Worm (Caenorhabditis elegans): ENCODE results near the gene srh-75.

The srh-75 gene

ce11 chrV:11065513-11065912 is 8.6 kb upstream of the srh-75 start, which contains the start of gene nlp-80:
Gene nlp-80, minus strand, starts transcription at chrV:11065613.
- TF ChIP-seq somi-1 (GFP tag; optimal IDR thresholded peaks at IDR 0.05) (no peak), C17E4.6 (GFP tag; IDR thresholded peaks at IDR 0.05) (no peak), ztf-3 (GFP tag; optimal IDR thresholded peaks at IDR 0.05) (no peak), K12H6.12 (tag; optimal IDR thresholded peaks at IDR 0.05) (no peak), F57C9.4 (tag; optimal IDR thresholded peaks at IDR 0.05) (no peak), F37B4.10 (GFP tag; IDR thresholded peaks at IDR 0.05) (no peak)

DNA sequence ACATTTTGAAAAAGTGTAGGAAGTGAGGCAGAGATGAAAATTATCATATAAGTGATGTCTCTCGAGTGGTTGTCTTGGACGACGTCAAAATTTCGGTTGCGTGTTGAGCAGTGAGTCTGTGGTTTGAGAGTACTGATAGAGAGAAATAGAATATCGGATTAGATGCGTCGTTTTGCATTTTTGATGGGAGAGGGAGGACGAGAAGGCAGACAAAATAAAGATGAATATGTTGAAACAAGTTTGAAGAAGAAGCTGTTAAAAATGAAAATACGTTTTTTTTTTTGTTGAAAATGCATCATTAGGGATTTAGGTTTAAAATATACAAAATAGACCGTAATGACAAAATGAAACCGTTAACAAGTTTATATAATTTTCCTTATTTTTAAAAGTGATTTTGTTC is 6.2 kb upstream of the srh-75 start, which contains the start of gene T04C12.9:
T04C12.9 (minus strand) TSS at position 101 of the 400 bp plus-strand sequence.
- TF ChIP-seq ceh-27 (GFP tag; optimal IDR thresholded peaks at IDR 0.05) (no peak), let-526 (GFP tag; IDR thresholded peaks at IDR 0.05) (no peak), F55B11.4 (tag; optimal IDR thresholded peaks at IDR 0.05; ENCODE audit: borderline replicate concordance, insufficient read depth) (no peak), ceh-100 (GFP tag; IDR thresholded peaks at IDR 0.05) (no peak), nhr-27 (tag; optimal IDR thresholded peaks at IDR 0.05) (no peak), ceh-58 (GFP tag; IDR thresholded peaks at IDR 0.05) (no peak), lin-35 (GFP tag; optimal IDR thresholded peaks at IDR 0.05) (no peak), attf-3 (GFP tag; conservative IDR thresholded peaks at IDR 0.05) (no peak), fkh-3 (tag; optimal IDR thresholded peaks at IDR 0.05) (no peak), B0336.3 (GFP tag; IDR thresholded peaks at IDR 0.05) (no peak), die-1 (tag; optimal IDR thresholded peaks at IDR 0.05) (no peak), akir-1 (GFP tag; optimal IDR thresholded peaks at IDR 0.05) (no peak), F57C9.4 (tag; optimal IDR thresholded peaks at IDR 0.05) (no peak), ceh-91 (GFP tag; IDR thresholded peaks at IDR 0.05) (no peak), lin-26 (GFP tag; IDR thresholded peaks at IDR 0.05) (no peak), xnd-1 (tag; optimal IDR thresholded peaks at IDR 0.05) (no peak), snpc-1.3 (tag; optimal IDR thresholded peaks at IDR 0.05; ENCODE audit: insufficient read depth) (no peak), B0019.2 (GFP tag; conservative IDR thresholded peaks at IDR 0.05) (no peak), aptf-2 (GFP tag; conservative IDR thresholded peaks at IDR 0.05) (no peak)

DNA sequence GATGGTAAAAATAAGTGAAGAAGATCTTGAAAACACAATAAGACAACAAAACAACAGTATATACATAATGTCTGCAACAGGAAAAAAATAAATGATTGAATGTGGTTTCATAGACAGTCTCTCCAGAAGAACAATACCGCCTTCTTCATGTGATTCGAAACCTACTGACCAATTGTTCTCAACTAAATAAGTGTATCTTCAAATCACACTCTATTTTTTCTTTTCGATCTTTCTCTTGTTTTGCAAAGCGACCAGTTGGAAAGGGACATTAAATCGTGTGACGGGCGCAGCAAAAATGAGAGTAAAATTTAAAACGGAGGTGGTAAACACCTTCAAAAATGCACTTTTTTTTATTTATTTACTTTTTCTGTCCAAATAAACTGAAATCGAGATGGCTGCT is 4.9 kb upstream of the srh-75 start:
- no peak for TF ChIP-seq T26A5.8 (tag; optimal IDR thresholded peaks at IDR 0.05)
- TF ChIP-seq hrde-1 (tag; optimal IDR thresholded peaks at IDR 0.05; ENCODE audit: borderline replicate concordance) = no peak
- TF ChIP-seq lin-35 (GFP tag; optimal IDR thresholded peaks at IDR 0.05) = no peak
- TF ChIP-seq nhr-90 (tag; optimal IDR thresholded peaks at IDR 0.05) = no peak
- TF ChIP-seq cebp-2 (GFP tag; IDR thresholded peaks at IDR 0.05) = no peak
- no peak for TF ChIP-seq ztf-3 (GFP tag; optimal IDR thresholded peaks at IDR 0.05)
- TF ChIP-seq sptf-2 (GFP tag; optimal IDR thresholded peaks at IDR 0.05) = no peak
- no peak for TF ChIP-seq somi-1 (GFP tag; optimal IDR thresholded peaks at IDR 0.05)
- no peak for TF ChIP-seq Y56A3A.18 (GFP tag; IDR thresholded peaks at IDR 0.05)
- no peak for TF ChIP-seq nfya-2 (GFP tag; IDR thresholded peaks at IDR 0.05)
- no peak for TF ChIP-seq aptf-2 (GFP tag; conservative IDR thresholded peaks at IDR 0.05)
- no peak for TF ChIP-seq lir-1 (GFP tag; conservative IDR thresholded peaks at IDR 0.05)
- no peak for TF ChIP-seq F22D6.2 (tag; optimal IDR thresholded peaks at IDR 0.05)
- TF ChIP-seq Y95B8A.8 (GFP tag; IDR thresholded peaks at IDR 0.05) = no peak
- TF ChIP-seq pha-4 (tag; optimal IDR thresholded peaks at IDR 0.05) = no peak
- TF ChIP-seq hlh-12 (tag; optimal IDR thresholded peaks at IDR 0.05) = no peak
- TF ChIP-seq madf-6 (GFP tag; IDR thresholded peaks at IDR 0.05) = no peak
- no peak for TF ChIP-seq him-1 (tag; optimal IDR thresholded peaks at IDR 0.05)
- TF ChIP-seq ztf-26 (tag; optimal IDR thresholded peaks at IDR 0.05) = no peak
- TF ChIP-seq ceh-58 (GFP tag; IDR thresholded peaks at IDR 0.05) = no peak
